Fruit fly (Drosophila melanogaster): ENCODE results near the gene CG43998.

CG43998 gene

dm6 chr3R:23928950-23929602, at the start of gene CG43998, which contains the start of the genes CG43999 and CG31142:
Gene CG43998 (minus strand): TSS chr3R:23929000.
Gene CG43999 (minus strand): TSS chr3R:23929000.
Gene CG31142 (plus strand): TSS chr3R:23929243.
- TF ChIP-seq usp (GFP tag; optimal IDR thresholded peaks at IDR 0.05) (no peak), Dll (optimal IDR thresholded peaks at IDR 0.05) (no peak), EcR (GFP tag; optimal IDR thresholded peaks at IDR 0.05) (no peak), pan (optimal IDR thresholded peaks at IDR 0.05) (no peak), CG8478 (optimal IDR thresholded peaks at IDR 0.05) (no peak), psq (optimal IDR thresholded peaks at IDR 0.05) (no peak)

dm6 chr3R:23971764-23972163, 43.0 kb upstream of the CG43998 start:
- TF ChIP-seq psq (optimal IDR thresholded peaks at IDR 0.05) = no peak
- TF ChIP-seq Dll (optimal IDR thresholded peaks at IDR 0.05) = no peak
- no peak for TF ChIP-seq EcR (GFP tag; optimal IDR thresholded peaks at IDR 0.05)
- no peak for TF ChIP-seq CG8478 (optimal IDR thresholded peaks at IDR 0.05)
- TF ChIP-seq pan (optimal IDR thresholded peaks at IDR 0.05) = no peak
- TF ChIP-seq usp (GFP tag; optimal IDR thresholded peaks at IDR 0.05) = no peak

- no peak for TF ChIP-seq EcR (GFP tag; optimal IDR thresholded peaks at IDR 0.05)
- no peak for TF ChIP-seq usp (GFP tag; optimal IDR thresholded peaks at IDR 0.05)
- no peak for TF ChIP-seq pan (optimal IDR thresholded peaks at IDR 0.05)
- TF ChIP-seq Dll (optimal IDR thresholded peaks at IDR 0.05) = no peak
- no peak for TF ChIP-seq CG8478 (optimal IDR thresholded peaks at IDR 0.05)
- TF ChIP-seq psq (optimal IDR thresholded peaks at IDR 0.05) = no peak
These were observed 42.4 kb upstream of the CG43998 start for dm6 chr3R:23971208-23971607.

dm6 chr3R:23969449-23969848, 40.6 kb upstream of the CG43998 start:
- TF ChIP-seq usp (GFP tag; optimal IDR thresholded peaks at IDR 0.05) (no peak), psq (optimal IDR thresholded peaks at IDR 0.05) (no peak), CG8478 (optimal IDR thresholded peaks at IDR 0.05) (no peak), EcR (GFP tag; optimal IDR thresholded peaks at IDR 0.05) (no peak), Dll (optimal IDR thresholded peaks at IDR 0.05) (no peak), pan (optimal IDR thresholded peaks at IDR 0.05) (no peak)

dm6 chr3R:23964913-23965718, 36.3 kb upstream of the CG43998 start:
- TF ChIP-seq Dll (optimal IDR thresholded peaks at IDR 0.05) = no peak
- TF ChIP-seq pan (optimal IDR thresholded peaks at IDR 0.05) = no peak
- TF ChIP-seq usp (GFP tag; optimal IDR thresholded peaks at IDR 0.05) = no peak
- no peak for TF ChIP-seq CG8478 (optimal IDR thresholded peaks at IDR 0.05)
- no peak for TF ChIP-seq EcR (GFP tag; optimal IDR thresholded peaks at IDR 0.05)
- no peak for TF ChIP-seq psq (optimal IDR thresholded peaks at IDR 0.05)

- TF ChIP-seq psq (optimal IDR thresholded peaks at IDR 0.05) (no peak), EcR (GFP tag; optimal IDR thresholded peaks at IDR 0.05) (no peak), usp (GFP tag; optimal IDR thresholded peaks at IDR 0.05) (no peak), Dll (optimal IDR thresholded peaks at IDR 0.05) (no peak), pan (optimal IDR thresholded peaks at IDR 0.05) (no peak), CG8478 (optimal IDR thresholded peaks at IDR 0.05) (peak; percentile 59)
These were observed 34.0 kb upstream of the CG43998 start, which contains the start of gene CG31140 for dm6 chr3R:23962781-23963222. Gene CG31140 (plus strand): TSS chr3R:23963180.

dm6 chr3R:23960865-23961264, 32.1 kb upstream of the CG43998 start:
- no peak for TF ChIP-seq EcR (GFP tag; optimal IDR thresholded peaks at IDR 0.05)
- TF ChIP-seq pan (optimal IDR thresholded peaks at IDR 0.05) = no peak
- no peak for TF ChIP-seq psq (optimal IDR thresholded peaks at IDR 0.05)
- TF ChIP-seq usp (GFP tag; optimal IDR thresholded peaks at IDR 0.05) = no peak
- no peak for TF ChIP-seq Dll (optimal IDR thresholded peaks at IDR 0.05)

dm6 chr3R:23958091-23958838, 29.5 kb upstream of the CG43998 start, which contains the start of the genes GluProRS and AP-1sigma:
Gene GluProRS (minus strand): TSS chr3R:23958391.
Gene AP-1sigma (plus strand): TSS chr3R:23958651.
- TF ChIP-seq pan (optimal IDR thresholded peaks at IDR 0.05) (no peak), usp (GFP tag; optimal IDR thresholded peaks at IDR 0.05) (no peak), psq (optimal IDR thresholded peaks at IDR 0.05) (no peak), Dll (optimal IDR thresholded peaks at IDR 0.05) (no peak), EcR (GFP tag; optimal IDR thresholded peaks at IDR 0.05) (no peak), CG8478 (optimal IDR thresholded peaks at IDR 0.05) (no peak)

- TF ChIP-seq pan (optimal IDR thresholded peaks at IDR 0.05) = no peak
- no peak for TF ChIP-seq psq (optimal IDR thresholded peaks at IDR 0.05)
- TF ChIP-seq usp (GFP tag; optimal IDR thresholded peaks at IDR 0.05) = no peak
- no peak for TF ChIP-seq EcR (GFP tag; optimal IDR thresholded peaks at IDR 0.05)
- no peak for TF ChIP-seq Dll (optimal IDR thresholded peaks at IDR 0.05)
- no peak for TF ChIP-seq CG8478 (optimal IDR thresholded peaks at IDR 0.05)
These were observed 26.6 kb upstream of the CG43998 start for dm6 chr3R:23955380-23955779.

dm6 chr3R:23948466-23949413, 19.9 kb upstream of the CG43998 start:
- TF ChIP-seq EcR (GFP tag; optimal IDR thresholded peaks at IDR 0.05) (no peak), CG8478 (optimal IDR thresholded peaks at IDR 0.05) (no peak), Dll (optimal IDR thresholded peaks at IDR 0.05) (peak; percentile 56), psq (optimal IDR thresholded peaks at IDR 0.05) (no peak)

dm6 chr3R:23948324-23948465, 19.4 kb upstream of the CG43998 start, which contains the start of gene CG12268:
Gene CG12268 (minus strand): TSS chr3R:23948424.
- TF ChIP-seq CG8478 (optimal IDR thresholded peaks at IDR 0.05) = no peak
- no peak for TF ChIP-seq pan (optimal IDR thresholded peaks at IDR 0.05)
- no peak for TF ChIP-seq psq (optimal IDR thresholded peaks at IDR 0.05)
- TF ChIP-seq Dll (optimal IDR thresholded peaks at IDR 0.05) = no peak
- no peak for TF ChIP-seq usp (GFP tag; optimal IDR thresholded peaks at IDR 0.05)
- TF ChIP-seq EcR (GFP tag; optimal IDR thresholded peaks at IDR 0.05) = no peak
